Worm (Caenorhabditis elegans) whole organism, young adult: ENCODE data around the gene cyp-33C2.
A peak's percentile ranks its signal among the peaks of the same experiment; 100 is the strongest.

Experiments used
- B0261.1 ChIP-seq: sonication (generic microtip); optimal IDR thresholded peaks from 2 replicates; lab custom pipeline; 2016; ENCODE audit warnings: mild to moderate bottlenecking, missing genetic modification characterization, moderate library complexity, missing compliant biosample characterization
- F49E8.2 ChIP-seq: sonication (generic microtip); optimal IDR thresholded peaks from 3 replicates; lab custom pipeline; 2017; ENCODE audit warnings: missing genetic modification characterization, mild to moderate bottlenecking, missing compliant biosample characterization, antibody characterized with exemption, moderate library complexity; ENCODE audit not compliant: insufficient read depth
- F57A8.1 ChIP-seq: fragments of 200-800 bp; sonication (Bioruptor generic); optimal IDR thresholded peaks from 2 replicates; lab custom pipeline; 2018; ENCODE audit warnings: mild to moderate bottlenecking, missing genetic modification characterization, moderate library complexity, missing compliant biosample characterization
- T26A5.8 ChIP-seq: sonication (generic microtip); optimal IDR thresholded peaks from 2 replicates; lab custom pipeline; 2016; ENCODE audit warnings: missing genetic modification characterization, missing compliant biosample characterization
- Y95B8A.8 ChIP-seq: fragments of 200-800 bp; sonication (Bioruptor generic); IDR thresholded peaks from 2 replicates; pipeline ENCODE4 v1.3.6; 2022; ENCODE audit warnings: missing genetic modification reagents, missing genetic modification characterization, missing compliant biosample characterization
- ama-1 ChIP-seq, 3 experiments: fragments of 150-350 bp in 1 of 3; sonication (generic microtip) in 2 of 3; optimal IDR thresholded peaks; 2 replicates each; lab custom pipeline; 2014 to 2018; ENCODE audit warnings: missing biosample characterization in 2 of 3, missing genetic modification characterization in 2 of 3, missing genetic modification reagents in 2 of 3
- athp-1 ChIP-seq: sonication (generic microtip); optimal IDR thresholded peaks from 2 replicates; lab custom pipeline; 2017; ENCODE audit warnings: mild to moderate bottlenecking, missing genetic modification characterization, missing compliant biosample characterization
- ceh-100 ChIP-seq: fragments of 200-800 bp; sonication (Bioruptor generic); IDR thresholded peaks from 2 replicates; pipeline ENCODE4 v1.3.6; 2022; ENCODE audit warnings: missing genetic modification reagents, missing genetic modification characterization, missing compliant biosample characterization
- ceh-58 ChIP-seq: fragments of 200-800 bp; sonication (Bioruptor generic); IDR thresholded peaks from 2 replicates; pipeline ENCODE4 v1.3.6; 2022; ENCODE audit warnings: missing genetic modification characterization, missing compliant biosample characterization
- die-1 ChIP-seq: sonication (generic microtip); optimal IDR thresholded peaks from 2 replicates; lab custom pipeline; 2016; ENCODE audit warnings: missing genotype, mild to moderate bottlenecking, missing genetic modification characterization, missing compliant biosample characterization
- dpl-1 ChIP-seq: fragments of 150-350 bp; optimal IDR thresholded peaks from 2 replicates; lab custom pipeline; 2014; ENCODE audit warnings: missing biosample characterization, missing genetic modification reagents, missing genetic modification characterization
- efl-1 ChIP-seq: fragments of 150-350 bp; optimal IDR thresholded peaks from 2 replicates; lab custom pipeline; 2014; ENCODE audit warnings: missing biosample characterization, missing genetic modification reagents, missing genetic modification characterization
- egl-44 ChIP-seq: fragments of 200-800 bp; sonication (Bioruptor generic); IDR thresholded peaks from 2 replicates; pipeline ENCODE4 v1.3.6; 2022; ENCODE audit warnings: missing genetic modification reagents, missing genetic modification characterization, missing compliant biosample characterization
- egrh-3 ChIP-seq: fragments of 200-800 bp; sonication (Bioruptor generic); IDR thresholded peaks from 2 replicates; pipeline ENCODE4 v1.3.6; 2022; ENCODE audit warnings: missing genetic modification reagents, missing genetic modification characterization, missing compliant biosample characterization
- ets-4 ChIP-seq: fragments of 200-800 bp; sonication (Bioruptor generic); optimal IDR thresholded peaks from 2 replicates; lab custom pipeline; 2018; ENCODE audit warnings: mild to moderate bottlenecking, missing genetic modification characterization, missing compliant biosample characterization
- gei-17 ChIP-seq: fragments of 200-800 bp; sonication (Bioruptor generic); optimal IDR thresholded peaks from 2 replicates; lab custom pipeline; 2018; ENCODE audit warnings: mild to moderate bottlenecking, missing genetic modification characterization, missing compliant biosample characterization
- him-1 ChIP-seq: sonication (generic microtip); optimal IDR thresholded peaks from 2 replicates; lab custom pipeline; 2016; ENCODE audit warnings: missing genotype, missing genetic modification reagents, missing genetic modification characterization, missing compliant biosample characterization
- hlh-12 ChIP-seq: sonication (generic microtip); optimal IDR thresholded peaks from 2 replicates; lab custom pipeline; 2016; ENCODE audit warnings: missing genetic modification characterization, missing compliant biosample characterization
- hmg-1.2 ChIP-seq: fragments of 200-800 bp; sonication (Bioruptor generic); IDR thresholded peaks from 2 replicates; pipeline ENCODE4 v1.3.6; 2022; ENCODE audit warnings: missing genetic modification reagents, missing genetic modification characterization, missing compliant biosample characterization
- hsf-1 ChIP-seq: fragments of 200-800 bp; sonication (Bioruptor generic); IDR thresholded peaks from 2 replicates; pipeline ENCODE4 v1.3.6; 2022; ENCODE audit warnings: missing genetic modification reagents, missing genetic modification characterization, missing compliant biosample characterization
- let-607 ChIP-seq, 2 experiments: fragments of 200-800 bp in 1 of 2; sonication (Bioruptor generic) in 1 of 2; sonication (generic microtip) in 1 of 2; optimal IDR thresholded peaks; 2 replicates each; lab custom pipeline; 2016 to 2018; ENCODE audit warnings: mild to moderate bottlenecking in 2 of 2, missing compliant biosample characterization in 2 of 2, missing genetic modification characterization in 2 of 2, moderate library complexity in 2 of 2, missing genotype in 1 of 2
- lin-35 ChIP-seq, 3 experiments: fragments of 150-350 bp in 2 of 3; sonication (generic microtip) in 1 of 3; optimal IDR thresholded peaks; 2 replicates each; lab custom pipeline; 2014 to 2018; ENCODE audit warnings: missing biosample characterization in 3 of 3, missing genetic modification characterization in 3 of 3, missing genetic modification reagents in 3 of 3
- lir-1 ChIP-seq: fragments of 200-800 bp; sonication (Bioruptor generic); conservative IDR thresholded peaks from 2 replicates; pipeline ENCODE4 v1.3.6; 2022; ENCODE audit warnings: missing genetic modification reagents, missing genetic modification characterization, missing compliant biosample characterization
- lsy-27 ChIP-seq: sonication (generic microtip); optimal IDR thresholded peaks from 2 replicates; lab custom pipeline; 2017; ENCODE audit warnings: missing genetic modification characterization, mild to moderate bottlenecking, missing compliant biosample characterization, antibody characterized with exemption, missing genotype, borderline replicate concordance; ENCODE audit not compliant: insufficient read depth
- madf-8 ChIP-seq: fragments of 200-800 bp; sonication (Bioruptor generic); conservative IDR thresholded peaks from 2 replicates; pipeline ENCODE4 v1.3.6; 2022; ENCODE audit warnings: missing genetic modification reagents, missing genetic modification characterization, missing compliant biosample characterization
- mcd-1 ChIP-seq: fragments of 200-800 bp; sonication (Bioruptor generic); IDR thresholded peaks from 2 replicates; pipeline ENCODE4 v1.3.6; 2022; ENCODE audit warnings: missing genetic modification reagents, missing genetic modification characterization, missing compliant biosample characterization
- mel-28 ChIP-seq: sonication (generic microtip); optimal IDR thresholded peaks from 2 replicates; lab custom pipeline; 2016; ENCODE audit warnings: borderline replicate concordance, mild to moderate bottlenecking, missing genetic modification characterization, missing compliant biosample characterization
- mxl-1 ChIP-seq: sonication (generic microtip); optimal IDR thresholded peaks from 2 replicates; lab custom pipeline; 2016; ENCODE audit warnings: missing genetic modification characterization, missing compliant biosample characterization
- nhr-80 ChIP-seq: sonication (generic microtip); optimal IDR thresholded peaks from 2 replicates; lab custom pipeline; 2016; ENCODE audit warnings: missing genetic modification characterization, missing compliant biosample characterization
- pbrm-1 ChIP-seq: fragments of 200-800 bp; sonication (Bioruptor generic); IDR thresholded peaks from 2 replicates; pipeline ENCODE4 v1.3.6; 2022; ENCODE audit warnings: missing genetic modification reagents, missing genetic modification characterization, missing compliant biosample characterization
- repo-1 ChIP-seq: sonication (generic microtip); optimal IDR thresholded peaks from 2 replicates; lab custom pipeline; 2017; ENCODE audit warnings: mild to moderate bottlenecking, missing genetic modification characterization, missing compliant biosample characterization
- snpc-1.3 ChIP-seq: sonication (generic microtip); optimal IDR thresholded peaks from 2 replicates; lab custom pipeline; 2017; ENCODE audit warnings: missing genetic modification characterization, mild to moderate bottlenecking, missing compliant biosample characterization, antibody characterized with exemption, moderate library complexity, missing genotype, missing genetic modification reagents; ENCODE audit not compliant: insufficient read depth
- snpc-4 ChIP-seq, 5 experiments: fragments of 150-350 bp in 1 of 5; sonication (generic microtip) in 4 of 5; optimal IDR thresholded peaks; 2 replicates each; lab custom pipeline; 2014 to 2018; ENCODE audit warnings: missing genetic modification characterization in 5 of 5, missing biosample characterization in 3 of 5, antibody characterized with exemption in 2 of 5, mild to moderate bottlenecking in 2 of 5, missing compliant biosample characterization in 2 of 5, missing genotype in 2 of 5, moderate library complexity in 2 of 5, missing genetic modification reagents in 1 of 5
- sptf-2 ChIP-seq: fragments of 200-800 bp; sonication (Bioruptor generic); optimal IDR thresholded peaks from 2 replicates; lab custom pipeline; 2018; ENCODE audit warnings: mild to moderate bottlenecking, missing genetic modification characterization, missing compliant biosample characterization
- unc-130 ChIP-seq: sonication (generic microtip); optimal IDR thresholded peaks from 2 replicates; lab custom pipeline; 2016; ENCODE audit warnings: missing genetic modification reagents, missing genetic modification characterization, missing compliant biosample characterization
- xnd-1 ChIP-seq: sonication (generic microtip); optimal IDR thresholded peaks from 2 replicates; lab custom pipeline; 2016; ENCODE audit warnings: missing genotype, missing genetic modification reagents, missing genetic modification characterization, missing compliant biosample characterization
- ztf-6 ChIP-seq: fragments of 200-800 bp; sonication (Bioruptor generic); IDR thresholded peaks from 2 replicates; pipeline ENCODE4 v1.3.6; 2022; ENCODE audit warnings: missing genetic modification reagents, missing genetic modification characterization, missing compliant biosample characterization

Gene cyp-33C2

ce11 chrV:2159331-2159730 lies 24.0 kb upstream of the cyp-33C2 start, which contains the start of gene C45H4.14:
Gene C45H4.14 (minus strand): TSS chrV:2159431.
- TF ChIP-seq efl-1 (GFP tag; lab: Kevin White, UChicago) (peak; percentile 45), ztf-6 (GFP tag; lab: Robert Waterston, UW) (no peak), F49E8.2 (tag; lab: Kevin White, UChicago) (no peak), hlh-12 (tag; lab: Kevin White, UChicago) (no peak), ama-1 (optimal IDR thresholded peaks at IDR 0.05; lab: Kevin White, UChicago) (no peak), ama-1 (GFP tag; optimal IDR thresholded peaks at IDR 0.05; lab: Kevin White, UChicago) (no peak), mel-28 (tag; lab: Kevin White, UChicago) (no peak), madf-8 (GFP tag; lab: Robert Waterston, UW) (0 out of 2 replicates have a peak, but pooled peaks have one; percentile 9), repo-1 (no peak)

- TF ChIP-seq egl-44 (GFP tag; lab: Robert Waterston, UW) (no peak), hmg-1.2 (GFP tag; lab: Robert Waterston, UW) (no peak), ets-4 (GFP tag; lab: Kevin White, UChicago) (no peak), dpl-1 (GFP tag; lab: Kevin White, UChicago) (no peak), ceh-58 (GFP tag; lab: Robert Waterston, UW) (no peak), snpc-1.3 (tag; lab: Kevin White, UChicago) (no peak), nhr-80 (tag; lab: Kevin White, UChicago) (no peak), egrh-3 (no peak), hsf-1 (GFP tag; lab: Robert Waterston, UW) (no peak), let-607 (tag; optimal IDR thresholded peaks at IDR 0.05; lab: Kevin White, UChicago) (no peak), madf-8 (GFP tag; lab: Robert Waterston, UW) (no peak), snpc-4 (GFP tag; optimal IDR thresholded peaks at IDR 0.05; lab: Kevin White, UChicago) (no peak), snpc-4 (tag; optimal IDR thresholded peaks at IDR 0.05; lab: Kevin White, UChicago) (no peak), T26A5.8 (tag; lab: Kevin White, UChicago) (no peak), pbrm-1 (no peak), lir-1 (GFP tag; lab: Robert Waterston, UW) (no peak), F49E8.2 (tag; lab: Kevin White, UChicago) (no peak), sptf-2 (GFP tag; lab: Kevin White, UChicago) (no peak), athp-1 (tag; lab: Kevin White, UChicago) (no peak), him-1 (no peak), F57A8.1 (GFP tag; lab: Kevin White, UChicago) (no peak)
Measured at ce11 chrV:2163735-2164134, 19.6 kb upstream of the cyp-33C2 start, which contains the start of gene str-255. Gene str-255 (minus strand): TSS chrV:2163835.

- TF ChIP-seq lsy-27 (tag; lab: Kevin White, UChicago), result no peak
- no peak for TF ChIP-seq hmg-1.2 (GFP tag; lab: Robert Waterston, UW)
- no peak for TF ChIP-seq mcd-1 (GFP tag; lab: Robert Waterston, UW)
- no peak for TF ChIP-seq T26A5.8 (tag; lab: Kevin White, UChicago)
- TF ChIP-seq lin-35 (GFP tag; optimal IDR thresholded peaks at IDR 0.05; lab: Kevin White, UChicago), result no peak
- no peak for TF ChIP-seq unc-130 (GFP tag; lab: Kevin White, UChicago)
- no peak for TF ChIP-seq hlh-12 (tag; lab: Kevin White, UChicago)
- no peak for TF ChIP-seq B0261.1 (tag; lab: Kevin White, UChicago)
- TF ChIP-seq mxl-1, result no peak
- TF ChIP-seq gei-17, result no peak
- TF ChIP-seq ceh-100 (GFP tag; lab: Robert Waterston, UW), result no peak
- no peak for TF ChIP-seq ceh-58 (GFP tag; lab: Robert Waterston, UW)
- TF ChIP-seq xnd-1 (tag; lab: Kevin White, UChicago), result no peak
- TF ChIP-seq snpc-1.3 (tag; lab: Kevin White, UChicago), result no peak
- TF ChIP-seq Y95B8A.8, result no peak
- TF ChIP-seq die-1 (tag; lab: Kevin White, UChicago), result no peak
Measured at ce11 chrV:2166679-2167078, 16.6 kb upstream of the cyp-33C2 start, which contains the start of gene srbc-19. Gene srbc-19 (minus strand): TSS chrV:2166779.
